Worm (Caenorhabditis elegans): Measurements from ENCODE around the gene cyp-33C9.

- TF ChIP-seq him-1 (tag; optimal IDR thresholded peaks at IDR 0.05): no peak
- TF ChIP-seq W03F9.2 (tag; optimal IDR thresholded peaks at IDR 0.05): no peak
These were observed 32.3 kb downstream of the cyp-33C9 start, which contains the start of gene srt-15 for ce11 chrV:3062078-3062477.
